Worm (Caenorhabditis elegans): ENCODE results near the gene nlp-78.
A peak's percentile ranks its signal among the peaks of the same experiment; 100 is the strongest.

Gene nlp-78

ce11 chrII:9148079-9148478 is 12.1 kb downstream of the nlp-78 start:
- no peak for TF ChIP-seq swsn-7 (tag; optimal IDR thresholded peaks at IDR 0.05)
- TF ChIP-seq blmp-1 (tag; optimal IDR thresholded peaks at IDR 0.05) = peak; percentile 77
- peak; percentile 19 for TF ChIP-seq lin-14 (GFP tag; optimal IDR thresholded peaks at IDR 0.05)
- peak in 1 of 6 experiments; percentile 64 for TF ChIP-seq elt-3 (tag; optimal IDR thresholded peaks at IDR 0.05)

DNA sequence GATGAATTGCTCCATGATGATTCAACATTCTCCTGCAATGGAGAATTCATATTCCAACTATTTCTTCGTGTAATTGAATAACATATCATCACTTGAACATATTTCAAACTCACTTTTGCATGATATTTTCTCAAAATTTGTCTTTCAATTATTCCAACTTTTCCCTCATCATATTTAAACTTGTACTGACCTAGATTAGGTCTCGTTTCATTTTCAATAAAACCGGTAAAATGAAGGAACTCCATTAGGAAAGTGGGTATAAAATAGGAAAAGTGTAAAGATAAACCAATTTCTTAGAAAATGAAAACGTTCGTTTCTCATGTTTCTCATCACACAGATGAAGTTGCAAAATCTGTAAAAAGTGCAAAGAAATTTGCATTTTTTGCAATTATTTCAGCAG is 16.3 kb downstream of the nlp-78 start, which contains the start of gene col-78:
Gene col-78 (plus strand): TSS at position 301 of the 400 bp plus-strand sequence.
- TF ChIP-seq nhr-28 (tag; optimal IDR thresholded peaks at IDR 0.05) (no peak), jun-1 (tag; optimal IDR thresholded peaks at IDR 0.05) (no peak), dsc-1 (tag; optimal IDR thresholded peaks at IDR 0.05) (no peak), mab-9 (GFP tag; IDR thresholded peaks at IDR 0.05) (no peak), ceh-90 (tag; optimal IDR thresholded peaks at IDR 0.05) (no peak), vab-15 (tag; optimal IDR thresholded peaks at IDR 0.05) (no peak), tlp-1 (tag; optimal IDR thresholded peaks at IDR 0.05) (no peak), fkh-4 (tag; optimal IDR thresholded peaks at IDR 0.05; ENCODE audit: borderline replicate concordance) (no peak), nhr-20 (tag; optimal IDR thresholded peaks at IDR 0.05) (no peak), elt-2 (tag; optimal IDR thresholded peaks at IDR 0.05) (no peak), snu-23 (GFP tag; optimal IDR thresholded peaks at IDR 0.05) (no peak), elt-3 (tag; optimal IDR thresholded peaks at IDR 0.05) (no peak), nhr-19 (GFP tag; conservative IDR thresholded peaks at IDR 0.05) (no peak), blmp-1 (tag; optimal IDR thresholded peaks at IDR 0.05) (no peak), pqm-1 (tag; optimal IDR thresholded peaks at IDR 0.05) (no peak), lin-39 (tag; optimal IDR thresholded peaks at IDR 0.05) (no peak), hlh-17 (GFP tag; optimal IDR thresholded peaks at IDR 0.05; ENCODE audit: borderline replicate concordance) (no peak)

- no peak for TF ChIP-seq lin-15B (tag; optimal IDR thresholded peaks at IDR 0.05)
- no peak for TF ChIP-seq blmp-1 (tag; optimal IDR thresholded peaks at IDR 0.05)
- no peak for TF ChIP-seq lin-13 (GFP tag; optimal IDR thresholded peaks at IDR 0.05)
- TF ChIP-seq egl-27 (tag; optimal IDR thresholded peaks at IDR 0.05) = no peak
Observed at ce11 chrII:9154339-9154738, 18.4 kb downstream of the nlp-78 start.

DNA sequence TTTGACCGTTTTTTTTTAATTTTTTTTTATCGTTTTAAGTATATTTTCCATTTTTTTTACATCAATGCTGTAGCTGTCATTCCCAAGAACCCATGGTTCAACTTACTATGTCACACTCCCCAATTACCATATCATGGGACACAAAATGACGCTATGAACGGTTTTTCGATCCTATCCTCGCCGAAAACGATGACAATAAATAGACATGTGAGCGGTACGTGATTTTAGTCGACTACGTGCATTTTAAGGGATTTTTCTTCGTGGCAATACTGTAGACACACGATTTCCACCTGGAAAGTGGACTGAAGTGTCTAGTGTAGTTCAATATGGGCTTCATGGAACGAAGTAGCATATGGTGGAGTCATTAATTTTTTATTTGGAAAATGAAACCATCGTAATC is 20.3 kb downstream of the nlp-78 start:
- TF ChIP-seq dsc-1 (tag; optimal IDR thresholded peaks at IDR 0.05) (no peak), efl-3 (GFP tag; optimal IDR thresholded peaks at IDR 0.05) (no peak), C16A3.4 (tag; optimal IDR thresholded peaks at IDR 0.05) (no peak), hpl-2 (GFP tag; optimal IDR thresholded peaks at IDR 0.05) (no peak), snpc-4 (tag; optimal IDR thresholded peaks at IDR 0.05) (no peak), unc-98 (GFP tag; IDR thresholded peaks at IDR 0.05) (no peak), elt-3 (tag; optimal IDR thresholded peaks at IDR 0.05) (peak in 1 of 6 experiments; percentile 47), ceh-88 (GFP tag; IDR thresholded peaks at IDR 0.05) (no peak), ceh-8 (GFP tag; optimal IDR thresholded peaks at IDR 0.05) (no peak), sup-37 (GFP tag; optimal IDR thresholded peaks at IDR 0.05) (no peak), lin-15B (tag; optimal IDR thresholded peaks at IDR 0.05) (no peak), lir-3 (tag; optimal IDR thresholded peaks at IDR 0.05; ENCODE audit: poor library complexity) (no peak), unc-86 (tag; optimal IDR thresholded peaks at IDR 0.05) (no peak), lin-39 (tag; optimal IDR thresholded peaks at IDR 0.05) (no peak), sox-4 (tag; optimal IDR thresholded peaks at IDR 0.05) (no peak), nhr-90 (tag; optimal IDR thresholded peaks at IDR 0.05; ENCODE audit: poor library complexity) (peak; percentile 18), elt-2 (tag; optimal IDR thresholded peaks at IDR 0.05) (no peak), aha-1 (tag; optimal IDR thresholded peaks at IDR 0.05) (peak; percentile 49), unc-130 (tag; optimal IDR thresholded peaks at IDR 0.05) (no peak), jun-1 (tag; optimal IDR thresholded peaks at IDR 0.05) (no peak), lsy-2 (tag; optimal IDR thresholded peaks at IDR 0.05) (no peak), fkh-10 (GFP tag; optimal IDR thresholded peaks at IDR 0.05) (no peak), skn-1 (tag; optimal IDR thresholded peaks at IDR 0.05) (no peak), nhr-71 (tag; optimal IDR thresholded peaks at IDR 0.05) (peak; percentile 24), blmp-1 (tag; optimal IDR thresholded peaks at IDR 0.05) (peak; percentile 27), lin-35 (GFP tag; optimal IDR thresholded peaks at IDR 0.05) (peak in 1 of 2 experiments; percentile 19), lin-14 (GFP tag; optimal IDR thresholded peaks at IDR 0.05) (peak; percentile 10), swsn-7 (tag; optimal IDR thresholded peaks at IDR 0.05) (no peak), nhr-20 (tag; optimal IDR thresholded peaks at IDR 0.05) (peak; percentile 65), nhr-19 (GFP tag; conservative IDR thresholded peaks at IDR 0.05) (no peak), unc-30 (tag; optimal IDR thresholded peaks at IDR 0.05) (no peak), ceh-63 (GFP tag; optimal IDR thresholded peaks at IDR 0.05) (no peak), nhr-76 (tag; optimal IDR thresholded peaks at IDR 0.05) (no peak), ztf-11 (tag; optimal IDR thresholded peaks at IDR 0.05) (no peak)
